Fruit fly (Drosophila melanogaster) whole organism, wandering third instar larva: ENCODE data around the gene Rdl.

Experiments
- Abd-B ChIP-seq: fragments of >200 bp; optimal IDR thresholded peaks from 2 replicates; lab custom pipeline; 2017; ENCODE audit warnings: missing biosample characterization, missing genetic modification characterization
- Dif ChIP-seq: fragments of 200-275, 200-300 bp; sonication (Bioruptor generic); optimal IDR thresholded peaks from 2 replicates; lab custom pipeline; 2018; ENCODE audit warnings: missing biosample characterization, missing genetic modification characterization; ENCODE audit not compliant: partially characterized antibody
- Hr78 ChIP-seq: fragments of >200 bp; optimal IDR thresholded peaks from 2 replicates; lab custom pipeline; 2017; ENCODE audit warnings: missing biosample characterization, missing genetic modification characterization
- Mio ChIP-seq: sonication (Bioruptor generic); optimal IDR thresholded peaks from 2 replicates; lab custom pipeline; 2016; ENCODE audit warnings: missing biosample characterization, missing genetic modification characterization
- Myc ChIP-seq: fragments of >200 bp; optimal IDR thresholded peaks from 2 replicates; lab custom pipeline; 2017
- OdsH ChIP-seq: fragments of 200-800 bp; sonication (Bioruptor generic); optimal IDR thresholded peaks from 2 replicates; lab custom pipeline; 2016; ENCODE audit warnings: missing biosample characterization, mild to moderate bottlenecking, missing genetic modification characterization
- Vsx2 ChIP-seq: fragments of 200-300, 225-300 bp; sonication (Bioruptor generic); optimal IDR thresholded peaks from 2 replicates; lab custom pipeline; 2018; ENCODE audit warnings: missing biosample characterization, missing genetic modification characterization; ENCODE audit not compliant: partially characterized antibody
- fru ChIP-seq: fragments of 200-800 bp; sonication (Bioruptor generic); optimal IDR thresholded peaks from 3 replicates; lab custom pipeline; 2016; ENCODE audit warnings: missing biosample characterization, mild to moderate bottlenecking, missing genetic modification characterization
- h ChIP-seq: fragments of 200-800 bp; sonication (Bioruptor generic); optimal IDR thresholded peaks from 3 replicates; lab custom pipeline; 2016; ENCODE audit warnings: missing biosample characterization, mild to moderate bottlenecking, missing genetic modification characterization
- pan ChIP-seq: fragments of >200 bp; optimal IDR thresholded peaks from 2 replicates; lab custom pipeline; 2017

dm6 chr3L:9114404-9114803 lies 67.5 kb downstream of the Rdl start:
- TF ChIP-seq Hr78 (GFP tag; lab: Kevin White, UChicago) (no peak), fru (GFP tag; lab: Kevin White, UChicago) (no peak), h (no peak), Myc (lab: Kevin White, UChicago) (no peak), pan (lab: Kevin White, UChicago) (no peak), Abd-B (GFP tag; lab: Kevin White, UChicago) (no peak), Dif (GFP tag; lab: Kevin White, UChicago) (no peak), Vsx2 (no peak), Mio (GFP tag; lab: Kevin White, UChicago) (no peak), OdsH (no peak)
